Worm (Caenorhabditis elegans) whole organism, L3 larva: Measurements from ENCODE around the gene nhr-68.

ENCODE experiments used
- R02D3.7 ChIP-seq: fragments of 150-350 bp; optimal IDR thresholded peaks from 2 replicates; lab custom pipeline; 2014; ENCODE audit warnings: missing biosample characterization, missing genetic modification characterization
- egl-27 ChIP-seq: sonication (generic microtip); optimal IDR thresholded peaks from 4 replicates; lab custom pipeline; 2017; ENCODE audit warnings: missing biosample characterization, missing genetic modification reagents, missing genetic modification characterization
- elt-2 ChIP-seq: sonication (generic microtip); optimal IDR thresholded peaks from 2 replicates; lab custom pipeline; 2016; ENCODE audit warnings: missing genetic modification reagents, mild to moderate bottlenecking, missing genetic modification characterization, missing compliant biosample characterization
- fkh-10 ChIP-seq: sonication (generic microtip); optimal IDR thresholded peaks from 2 replicates; lab custom pipeline; 2017; ENCODE audit warnings: missing biosample characterization, missing genetic modification reagents, missing genetic modification characterization
- fos-1 ChIP-seq: fragments of 150-350 bp; optimal IDR thresholded peaks from 2 replicates; lab custom pipeline; 2014; ENCODE audit warnings: missing biosample characterization, missing genetic modification characterization
- mdl-1 ChIP-seq: fragments of 150-350 bp; optimal IDR thresholded peaks from 2 replicates; lab custom pipeline; 2014; ENCODE audit warnings: missing biosample characterization, missing genetic modification characterization
- nhr-12 ChIP-seq: fragments of 150-350 bp; optimal IDR thresholded peaks from 2 replicates; lab custom pipeline; 2014; ENCODE audit warnings: missing biosample characterization, missing genetic modification characterization
- nhr-23 ChIP-seq: fragments of 150-350 bp; optimal IDR thresholded peaks from 2 replicates; lab custom pipeline; 2014; ENCODE audit warnings: missing biosample characterization, missing genetic modification reagents, missing genetic modification characterization
- nhr-237 ChIP-seq: fragments of 150-350 bp; optimal IDR thresholded peaks from 2 replicates; lab custom pipeline; 2014; ENCODE audit warnings: missing biosample characterization, missing genetic modification characterization
- nhr-76 ChIP-seq: fragments of 150-350 bp; sonication (generic microtip); optimal IDR thresholded peaks from 5 replicates; lab custom pipeline; 2014; ENCODE audit warnings: missing biosample characterization, missing genetic modification characterization
- sea-2 ChIP-seq: fragments of 150-350 bp; sonication (generic microtip); optimal IDR thresholded peaks from 4 replicates; lab custom pipeline; 2014; ENCODE audit warnings: missing biosample characterization, missing genetic modification reagents, missing genetic modification characterization
- tbx-2 ChIP-seq: sonication (generic microtip); optimal IDR thresholded peaks from 2 replicates; lab custom pipeline; 2016; ENCODE audit warnings: mild to moderate bottlenecking, missing genetic modification characterization, missing compliant biosample characterization

- TF ChIP-seq fkh-10 (GFP tag; lab: Kevin White, UChicago): no peak
- TF ChIP-seq fos-1 (tag; lab: Kevin White, UChicago): no peak
- TF ChIP-seq nhr-76 (tag; lab: Kevin White, UChicago): peak; percentile 59
- peak; percentile 59 for TF ChIP-seq elt-2 (tag; lab: Kevin White, UChicago)
- no peak for TF ChIP-seq nhr-237 (tag; lab: Kevin White, UChicago)
- no peak for TF ChIP-seq mdl-1 (tag; lab: Kevin White, UChicago)
- no peak for TF ChIP-seq sea-2 (GFP tag; lab: Kevin White, UChicago)
- no peak for TF ChIP-seq nhr-12 (tag; lab: Kevin White, UChicago)
- no peak for TF ChIP-seq egl-27 (tag; lab: Kevin White, UChicago)
- TF ChIP-seq nhr-23: peak; percentile 73
- TF ChIP-seq R02D3.7 (tag; lab: Kevin White, UChicago): peak; percentile 56
- TF ChIP-seq tbx-2: peak; percentile 49
Observed at ce11 chrV:11610481-11610880, 37.2 kb downstream of the nhr-68 start, which contains the start of gene sas-5.
